Fruit fly (Drosophila melanogaster) whole organism, embryonic: ENCODE results near the gene CG8301.
A peak's percentile ranks its signal among the peaks of the same experiment; 100 is the strongest.

ENCODE experiments used
- BtbVII ChIP-seq: fragments of 200-800 bp; sonication (Bioruptor generic); optimal IDR thresholded peaks from 3 replicates; lab custom pipeline; 2017; ENCODE audit warnings: missing biosample characterization, mild to moderate bottlenecking, missing genetic modification characterization
- Bteb2 ChIP-seq: fragments of 200-800 bp; sonication (Bioruptor generic); optimal IDR thresholded peaks from 2 replicates; lab custom pipeline; 2016; ENCODE audit warnings: missing biosample characterization, missing genetic modification characterization
- CG10209 ChIP-seq: fragments of 200-800 bp; sonication (Bioruptor generic); optimal IDR thresholded peaks from 3 replicates; lab custom pipeline; 2017; ENCODE audit warnings: missing biosample characterization, mild to moderate bottlenecking, missing genetic modification characterization, missing genetic modification reagents
- CG10366 ChIP-seq: fragments of 200-800 bp; sonication (Bioruptor generic); IDR thresholded peaks from 2 replicates; pipeline ENCODE4 v1.3.6; 2022; ENCODE audit warnings: missing biosample characterization, missing genetic modification characterization
- CG10543 ChIP-seq: fragments of 200-800 bp; sonication (Bioruptor generic); optimal IDR thresholded peaks from 3 replicates; lab custom pipeline; 2017; ENCODE audit warnings: missing biosample characterization, mild to moderate bottlenecking, missing genetic modification characterization, moderate library complexity
- CG11696 ChIP-seq: fragments of 200-800 bp; sonication (Bioruptor generic); IDR thresholded peaks from 2 replicates; pipeline ENCODE4 v1.3.6; 2022; ENCODE audit warnings: missing biosample characterization, missing genetic modification characterization
- CG12071 ChIP-seq: fragments of 200-800 bp; sonication (Bioruptor generic); optimal IDR thresholded peaks from 3 replicates; lab custom pipeline; 2018; ENCODE audit warnings: missing biosample characterization, mild to moderate bottlenecking, missing genetic modification characterization
- CG13775 ChIP-seq: fragments of 200-800 bp; sonication (Bioruptor generic); optimal IDR thresholded peaks from 3 replicates; lab custom pipeline; 2017; ENCODE audit warnings: missing biosample characterization, mild to moderate bottlenecking, missing genetic modification characterization
- CG14441 ChIP-seq: fragments of 200-800 bp; sonication (Bioruptor generic); IDR thresholded peaks from 2 replicates; pipeline ENCODE4 v1.3.6; 2022; ENCODE audit warnings: missing biosample characterization, missing genetic modification characterization
- CG15011 ChIP-seq: fragments of 200-800 bp; sonication (Bioruptor generic); optimal IDR thresholded peaks from 3 replicates; lab custom pipeline; 2018; ENCODE audit warnings: missing biosample characterization, mild to moderate bottlenecking, missing genetic modification characterization
- CG16863 ChIP-seq: fragments of 200-800 bp; sonication (Bioruptor generic); optimal IDR thresholded peaks from 3 replicates; lab custom pipeline; 2016; ENCODE audit warnings: missing biosample characterization, missing genetic modification characterization
- CG17186 ChIP-seq: fragments of 200-800 bp; sonication (Bioruptor generic); optimal IDR thresholded peaks from 3 replicates; lab custom pipeline; 2017; ENCODE audit warnings: missing biosample characterization, missing genetic modification reagents, missing genetic modification characterization
- CG17361 ChIP-seq: fragments of 200-800 bp; sonication (Bioruptor generic); IDR thresholded peaks from 3 replicates; pipeline ENCODE4 v1.3.6; 2022; ENCODE audit warnings: missing biosample characterization, missing genetic modification characterization
- CG17612 ChIP-seq: fragments of 200-800 bp; sonication (Bioruptor generic); IDR thresholded peaks from 2 replicates; pipeline ENCODE4 v1.3.6; 2022; ENCODE audit warnings: missing biosample characterization, missing genetic modification characterization
- CG1832 ChIP-seq: fragments of 200-800 bp; sonication (Bioruptor generic); optimal IDR thresholded peaks from 2 replicates; lab custom pipeline; 2017; ENCODE audit warnings: missing biosample characterization, mild to moderate bottlenecking, missing genetic modification characterization, inconsistent platforms
- CG30020 ChIP-seq: fragments of 200-800 bp; optimal IDR thresholded peaks from 2 replicates; lab custom pipeline; 2019; ENCODE audit warnings: missing biosample characterization, mild to moderate bottlenecking, missing genetic modification characterization, moderate library complexity
- CG30403 ChIP-seq: fragments of 200-800 bp; sonication (Bioruptor generic); optimal IDR thresholded peaks from 3 replicates; lab custom pipeline; 2016; ENCODE audit warnings: missing biosample characterization, missing genetic modification characterization
- CG3407 ChIP-seq: fragments of 200-800 bp; sonication (Bioruptor generic); optimal IDR thresholded peaks from 2 replicates; lab custom pipeline; 2018; ENCODE audit warnings: missing biosample characterization, mild to moderate bottlenecking, missing genetic modification characterization
- CG42726 ChIP-seq: fragments of 200-800 bp; sonication (Bioruptor generic); IDR thresholded peaks from 2 replicates; pipeline ENCODE4 v1.3.6; 2022; ENCODE audit warnings: missing biosample characterization, missing genetic modification characterization; ENCODE audit not compliant: partially characterized antibody
- CG4854 ChIP-seq: fragments of 200-800 bp; sonication (Bioruptor generic); optimal IDR thresholded peaks from 2 replicates; lab custom pipeline; 2016; ENCODE audit warnings: missing biosample characterization, missing genetic modification characterization, inconsistent platforms
- CG5245 ChIP-seq: fragments of 200-800 bp; sonication (Bioruptor generic); optimal IDR thresholded peaks from 3 replicates; lab custom pipeline; 2016; ENCODE audit warnings: missing biosample characterization, missing genetic modification characterization
- CG7372 ChIP-seq: fragments of 200-800 bp; sonication (Bioruptor generic); IDR thresholded peaks from 2 replicates; pipeline ENCODE4 v1.3.6; 2022; ENCODE audit warnings: missing biosample characterization, missing genetic modification characterization
- CG7839 ChIP-seq: fragments of 200-800 bp; sonication (Bioruptor generic); optimal IDR thresholded peaks from 3 replicates; lab custom pipeline; 2018; ENCODE audit warnings: missing biosample characterization, mild to moderate bottlenecking, missing genetic modification characterization, moderate library complexity
- Chrac-16 ChIP-seq: fragments of 200-800 bp; sonication (Bioruptor generic); optimal IDR thresholded peaks from 3 replicates; lab custom pipeline; 2016; ENCODE audit warnings: missing biosample characterization, missing genetic modification characterization
- D19A ChIP-seq: fragments of 200-800 bp; optimal IDR thresholded peaks from 3 replicates; lab custom pipeline; 2019; ENCODE audit warnings: missing biosample characterization, mild to moderate bottlenecking, missing genetic modification characterization, moderate library complexity
- Dad ChIP-seq: fragments of 200-800 bp; sonication (Bioruptor generic); optimal IDR thresholded peaks from 3 replicates; lab custom pipeline; 2016; ENCODE audit warnings: missing biosample characterization, missing genetic modification characterization
- Fer1 ChIP-seq: fragments of 200-800 bp; sonication (Bioruptor generic); optimal IDR thresholded peaks from 2 replicates; lab custom pipeline; 2017; ENCODE audit warnings: missing biosample characterization, mild to moderate bottlenecking, missing genetic modification characterization
- Hey ChIP-seq: fragments of 200-800 bp; sonication (Bioruptor generic); optimal IDR thresholded peaks from 3 replicates; lab custom pipeline; 2018; ENCODE audit warnings: missing biosample characterization, mild to moderate bottlenecking, missing genetic modification characterization
- Hmx ChIP-seq: fragments of 200-800 bp; sonication (Bioruptor generic); optimal IDR thresholded peaks from 2 replicates; lab custom pipeline; 2016; ENCODE audit warnings: missing biosample characterization, missing genetic modification characterization
- Hr3 ChIP-seq: fragments of 200-800 bp; sonication (Bioruptor generic); optimal IDR thresholded peaks from 3 replicates; lab custom pipeline; 2016; ENCODE audit warnings: missing biosample characterization, missing genetic modification characterization
- Myb ChIP-seq: fragments of 200-800 bp; sonication (Bioruptor generic); optimal IDR thresholded peaks from 2 replicates; lab custom pipeline; 2016; ENCODE audit warnings: missing biosample characterization, missing genetic modification characterization
- Spps ChIP-seq: fragments of 200-800 bp; sonication (Bioruptor generic); optimal IDR thresholded peaks from 2 replicates; lab custom pipeline; 2018; ENCODE audit warnings: missing biosample characterization, mild to moderate bottlenecking, missing genetic modification characterization
- Vsx1 ChIP-seq: fragments of 200-800 bp; sonication (Bioruptor generic); optimal IDR thresholded peaks from 2 replicates; lab custom pipeline; 2017; ENCODE audit warnings: missing biosample characterization, mild to moderate bottlenecking, missing genetic modification characterization, missing genetic modification reagents
- YL-1 ChIP-seq: fragments of 200-800 bp; sonication (Bioruptor generic); optimal IDR thresholded peaks from 3 replicates; lab custom pipeline; 2017; ENCODE audit warnings: missing biosample characterization, mild to moderate bottlenecking, missing genetic modification characterization
- ase ChIP-seq: fragments of 200-800 bp; sonication (Bioruptor generic); IDR thresholded peaks from 3 replicates; pipeline ENCODE4 v1.3.6; 2022; ENCODE audit warnings: missing biosample characterization, missing genetic modification characterization
- bbx ChIP-seq: fragments of 200-800 bp; sonication (Bioruptor generic); IDR thresholded peaks from 2 replicates; pipeline ENCODE4 v1.3.6; 2022; ENCODE audit warnings: missing biosample characterization, missing genetic modification characterization; ENCODE audit not compliant: partially characterized antibody
- cg ChIP-seq: fragments of 200-800 bp; sonication (Bioruptor generic); optimal IDR thresholded peaks from 3 replicates; lab custom pipeline; 2019; ENCODE audit warnings: missing biosample characterization, mild to moderate bottlenecking, missing genetic modification characterization, moderate library complexity
- dmrt11E ChIP-seq: fragments of 200-800 bp; sonication (Bioruptor generic); optimal IDR thresholded peaks from 3 replicates; lab custom pipeline; 2018; ENCODE audit warnings: missing biosample characterization, mild to moderate bottlenecking, missing genetic modification characterization, moderate library complexity
- dpn ChIP-seq, 2 experiments: fragments of 200-800 bp; sonication (Bioruptor generic); optimal IDR thresholded peaks; 3 replicates each; lab custom pipeline; 2016; ENCODE audit warnings: missing biosample characterization in 2 of 2, missing genetic modification characterization in 2 of 2
- fd3F ChIP-seq: fragments of 200-800 bp; sonication (Bioruptor generic); optimal IDR thresholded peaks from 2 replicates; lab custom pipeline; 2018; ENCODE audit warnings: missing biosample characterization, mild to moderate bottlenecking, missing genetic modification characterization, moderate library complexity
- h ChIP-seq: fragments of >200 bp; optimal IDR thresholded peaks from 2 replicates; lab custom pipeline; 2017
- insv ChIP-seq, 2 experiments: fragments of 200-800 bp; sonication (Bioruptor generic); optimal IDR thresholded peaks; 3 replicates each; lab custom pipeline; 2016 to 2018; ENCODE audit warnings: missing biosample characterization in 2 of 2, missing genetic modification characterization in 2 of 2
- jigr1 ChIP-seq: fragments of 200-800 bp; sonication (Bioruptor generic); IDR thresholded peaks from 3 replicates; pipeline ENCODE4 v1.3.6; 2022; ENCODE audit warnings: missing biosample characterization, missing genetic modification characterization
- maf-S ChIP-seq: fragments of 200-800 bp; sonication (Bioruptor generic); optimal IDR thresholded peaks from 2 replicates; lab custom pipeline; 2016; ENCODE audit warnings: missing biosample characterization, missing genetic modification characterization
- nerfin-1 ChIP-seq: fragments of 200-800 bp; sonication (Bioruptor generic); optimal IDR thresholded peaks from 3 replicates; lab custom pipeline; 2019; ENCODE audit warnings: missing biosample characterization, mild to moderate bottlenecking, missing genetic modification characterization, moderate library complexity
- oc ChIP-seq: fragments of 200-800 bp; sonication (Bioruptor generic); optimal IDR thresholded peaks from 2 replicates; lab custom pipeline; 2018; ENCODE audit warnings: missing biosample characterization, mild to moderate bottlenecking, missing genetic modification characterization, moderate library complexity
- onecut ChIP-seq: fragments of 200-800 bp; sonication (Bioruptor generic); IDR thresholded peaks from 2 replicates; pipeline ENCODE4 v1.3.6; 2022; ENCODE audit warnings: missing biosample characterization, missing genetic modification characterization
- pan ChIP-seq, 4 experiments: fragments of >200 bp in 3 of 4; fragments of 200-800 bp in 1 of 4; sonication (Bioruptor generic) in 1 of 4; optimal IDR thresholded peaks in 3 of 4; IDR thresholded peaks in 1 of 4; 2 replicates each; pipeline versions ENCODE4 v1.3.6 to Lab custom; 2017 to 2022; ENCODE audit warnings: missing biosample characterization in 2 of 4, missing genetic modification characterization in 2 of 4, mixed read lengths in 1 of 4
- peb ChIP-seq: fragments of 200-800 bp; sonication (Bioruptor generic); IDR thresholded peaks from 2 replicates; pipeline ENCODE4 v1.3.6; 2022; ENCODE audit warnings: missing biosample characterization, missing genetic modification characterization
- rib ChIP-seq: fragments of 200-800 bp; sonication (Bioruptor generic); IDR thresholded peaks from 2 replicates; pipeline ENCODE4 v1.3.6; 2022; ENCODE audit warnings: missing biosample characterization, missing genetic modification characterization
- sim ChIP-seq: fragments of 200-800 bp; sonication (Bioruptor generic); IDR thresholded peaks from 2 replicates; pipeline ENCODE4 v1.3.6; 2022; ENCODE audit warnings: missing biosample characterization, missing genetic modification characterization

Gene CG8301

DNA sequence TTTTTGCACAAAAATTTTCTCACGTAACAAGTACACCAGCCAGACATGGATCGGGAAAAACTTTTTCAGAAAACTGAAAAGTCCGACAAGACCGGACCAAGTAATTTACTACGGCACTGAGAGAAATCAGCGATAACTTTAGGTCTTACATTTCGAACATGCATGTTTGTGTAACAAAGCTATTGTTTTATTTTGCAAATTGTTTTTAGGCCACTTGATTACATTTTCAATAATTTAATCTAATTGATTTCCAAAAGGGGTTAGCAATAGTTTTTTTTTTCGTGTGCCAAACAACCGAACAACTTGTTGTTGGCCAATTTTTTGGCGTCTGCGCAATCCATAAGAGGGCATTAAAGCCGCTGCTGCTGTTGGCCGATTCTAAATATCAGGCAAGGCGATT is 32.0 kb downstream of the CG8301 start (continued):
- peak; percentile 40 for TF ChIP-seq fd3F (GFP tag; lab: Kevin White, UChicago)
- TF ChIP-seq D19A (tag; lab: Kevin White, UChicago): no peak
- no peak for TF ChIP-seq Hmx (GFP tag; lab: Kevin White, UChicago)
- TF ChIP-seq cg (GFP tag; lab: Kevin White, UChicago): no peak
- TF ChIP-seq BtbVII (GFP tag; lab: Kevin White, UChicago): peak; percentile 58
- TF ChIP-seq peb (GFP tag; lab: Robert Waterston, UW): no peak
- TF ChIP-seq Vsx1: peak; percentile 26
- peak; percentile 30 for TF ChIP-seq Myb (GFP tag; lab: Kevin White, UChicago)
- TF ChIP-seq dpn (GFP tag; optimal IDR thresholded peaks at IDR 0.05; lab: Kevin White, UChicago): peak; percentile 57 to 70
- no peak for TF ChIP-seq CG1832 (GFP tag; lab: Kevin White, UChicago)
- TF ChIP-seq CG16863 (GFP tag; lab: Kevin White, UChicago): peak; percentile 36
- peak; percentile 80 for TF ChIP-seq Fer1 (GFP tag; lab: Kevin White, UChicago)
- TF ChIP-seq CG10209 (GFP tag; lab: Kevin White, UChicago): peak; percentile 49
- peak; percentile 33 for TF ChIP-seq maf-S (GFP tag; lab: Kevin White, UChicago)
- peak; percentile 59; the same call in 1 of the 2 replicates for TF ChIP-seq CG10366 (GFP tag; lab: Robert Waterston, UW)
- TF ChIP-seq Hr3 (GFP tag; lab: Kevin White, UChicago): peak; percentile 45
- peak; percentile 72 for TF ChIP-seq CG30403
- TF ChIP-seq CG17186: no peak
- TF ChIP-seq CG10543 (GFP tag; lab: Kevin White, UChicago): no peak
- TF ChIP-seq CG17612 (GFP tag; lab: Robert Waterston, UW): 0 out of 2 replicates have a peak, but pooled peaks have one; percentile 8
- peak; percentile 40 for TF ChIP-seq Bteb2 (GFP tag; lab: Kevin White, UChicago)
- TF ChIP-seq CG13775: peak; percentile 22
- no peak for TF ChIP-seq bbx (GFP tag; lab: Robert Waterston, UW)
- TF ChIP-seq dmrt11E (tag; lab: Kevin White, UChicago): peak; percentile 5
- TF ChIP-seq insv (GFP tag; optimal IDR thresholded peaks at IDR 0.05; lab: Kevin White, UChicago): no peak
- TF ChIP-seq Spps (tag; lab: Kevin White, UChicago): no peak
- TF ChIP-seq CG30020 (tag; lab: Kevin White, UChicago): no peak
- no peak for TF ChIP-seq Hey (tag; lab: Kevin White, UChicago)
- TF ChIP-seq CG5245 (GFP tag; lab: Kevin White, UChicago): peak; percentile 63
- TF ChIP-seq rib (GFP tag; lab: Robert Waterston, UW): no peak
- TF ChIP-seq CG15011 (GFP tag; lab: Kevin White, UChicago): peak; percentile 16
- TF ChIP-seq CG14441 (GFP tag; lab: Robert Waterston, UW): peak; percentile 66
- peak; percentile 20; the same call in 1 of the 2 replicates for TF ChIP-seq onecut
- no peak; the same call in 1 of the 3 replicates for TF ChIP-seq ase (GFP tag; lab: Robert Waterston, UW)
- no peak for TF ChIP-seq CG11696 (GFP tag; lab: Robert Waterston, UW)
- TF ChIP-seq jigr1 (GFP tag; lab: Robert Waterston, UW): no peak
- peak; percentile 67 for TF ChIP-seq CG12071 (GFP tag; lab: Kevin White, UChicago)
- TF ChIP-seq sim (GFP tag; lab: Robert Waterston, UW): no peak
- peak; percentile 47 for TF ChIP-seq Chrac-16 (GFP tag; lab: Kevin White, UChicago)
- TF ChIP-seq CG17361 (GFP tag; lab: Robert Waterston, UW): peak; percentile 48; the same call in 1 of the 3 replicates
- TF ChIP-seq Dad: peak; percentile 59
- peak; percentile 69 for TF ChIP-seq CG7839 (tag; lab: Kevin White, UChicago)
- TF ChIP-seq CG42726: no peak
- TF ChIP-seq pan (optimal IDR thresholded peaks at IDR 0.05; lab: Kevin White, UChicago): no peak
- TF ChIP-seq pan (GFP tag; optimal IDR thresholded peaks at IDR 0.05 in 1 of 2, IDR thresholded peaks at IDR 0.05 in 1 of 2): peak in 1 of 2 experiments; percentile 72
- TF ChIP-seq oc (tag; lab: Kevin White, UChicago): no peak
- TF ChIP-seq h (lab: Kevin White, UChicago): no peak
- TF ChIP-seq CG3407: no peak
- TF ChIP-seq CG7372 (GFP tag; lab: Robert Waterston, UW): no peak
- peak; percentile 39 for TF ChIP-seq CG4854
- peak; percentile 13 for TF ChIP-seq nerfin-1 (tag; lab: Kevin White, UChicago)
- TF ChIP-seq YL-1 (GFP tag; lab: Kevin White, UChicago): no peak
